Fruit fly (Drosophila melanogaster) whole organism, wandering third instar larva: Measurements from ENCODE around the gene CG7367.

Experiments used
- Abd-B ChIP-seq: fragments of >200 bp; optimal IDR thresholded peaks from 2 replicates; lab custom pipeline; 2017; ENCODE audit warnings: missing biosample characterization, missing genetic modification characterization
- HLH106 ChIP-seq: fragments of 200-800 bp; optimal IDR thresholded peaks from 3 replicates; lab custom pipeline; 2019; ENCODE audit warnings: missing biosample characterization, mild to moderate bottlenecking, missing genetic modification characterization, moderate library complexity
- Rel ChIP-seq, 2 experiments: fragments of 200-800 bp; sonication (Bioruptor generic) in 1 of 2; optimal IDR thresholded peaks; 2 replicates in 1 of 2; 3 replicates in 1 of 2; lab custom pipeline; 2016 to 2019; ENCODE audit warnings: mild to moderate bottlenecking in 2 of 2, missing biosample characterization in 2 of 2, missing genetic modification characterization in 2 of 2, moderate library complexity in 1 of 2
- brk ChIP-seq: fragments of 200-800 bp; sonication (Bioruptor generic); optimal IDR thresholded peaks from 2 replicates; lab custom pipeline; 2016; ENCODE audit warnings: missing biosample characterization, mild to moderate bottlenecking, missing genetic modification characterization

DNA sequence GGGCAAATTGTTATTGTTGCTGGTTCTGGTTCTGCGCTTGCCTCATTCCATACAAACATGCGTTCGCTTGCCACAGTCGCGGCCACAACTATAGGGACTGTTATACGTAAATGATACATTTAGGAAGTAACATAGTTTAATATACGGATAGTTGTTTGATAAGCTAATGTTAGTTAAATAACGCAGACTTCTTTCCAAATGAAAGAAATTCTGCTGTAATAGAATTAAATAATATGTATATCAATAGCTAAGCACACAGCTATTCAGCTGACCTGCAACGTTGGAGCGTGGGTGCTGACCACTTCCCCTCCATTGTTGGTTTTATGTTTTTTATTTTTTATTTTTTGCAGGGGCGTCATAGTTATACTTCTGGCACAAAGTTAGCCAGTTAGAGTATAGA, 4.9 kb downstream of the CG7367 start:
- TF ChIP-seq Rel (GFP tag; optimal IDR thresholded peaks at IDR 0.05; lab: Kevin White, UChicago) (no peak), Rel (tag; optimal IDR thresholded peaks at IDR 0.05; lab: Kevin White, UChicago) (no peak), HLH106 (tag; lab: Kevin White, UChicago) (no peak), Abd-B (GFP tag; lab: Kevin White, UChicago) (no peak), brk (GFP tag; lab: Kevin White, UChicago) (no peak)
